Fruit fly (Drosophila melanogaster) whole organism, embryonic: Measurements from ENCODE around the gene Col4a1.

Source experiments
- CG1024 ChIP-seq: fragments of 200-800 bp; sonication (Bioruptor generic); IDR thresholded peaks from 2 replicates; pipeline ENCODE4 v1.3.6; 2022; ENCODE audit warnings: missing biosample characterization, missing genetic modification characterization
- CG10654 ChIP-seq: fragments of 200-800 bp; sonication (Bioruptor generic); optimal IDR thresholded peaks from 2 replicates; lab custom pipeline; 2016; ENCODE audit warnings: missing biosample characterization, missing genetic modification characterization
- CG10979 ChIP-seq: fragments of 200-800 bp; sonication (Bioruptor generic); optimal IDR thresholded peaks from 2 replicates; lab custom pipeline; 2018; ENCODE audit warnings: missing biosample characterization, mild to moderate bottlenecking, missing genetic modification characterization, moderate library complexity
- CG11085 ChIP-seq: fragments of 200-800 bp; sonication (Bioruptor generic); IDR thresholded peaks from 2 replicates; pipeline ENCODE4 v1.3.6; 2022; ENCODE audit warnings: missing biosample characterization, missing genetic modification characterization
- CG13424 ChIP-seq: fragments of 200-800 bp; sonication (Bioruptor generic); optimal IDR thresholded peaks from 2 replicates; lab custom pipeline; 2019; ENCODE audit warnings: missing biosample characterization, mild to moderate bottlenecking, missing genetic modification characterization, moderate library complexity
- CG13775 ChIP-seq: fragments of 200-800 bp; sonication (Bioruptor generic); optimal IDR thresholded peaks from 3 replicates; lab custom pipeline; 2017; ENCODE audit warnings: missing biosample characterization, mild to moderate bottlenecking, missing genetic modification characterization
- CG13894 ChIP-seq: fragments of 200-800 bp; sonication (Bioruptor generic); optimal IDR thresholded peaks from 3 replicates; lab custom pipeline; 2018; ENCODE audit warnings: missing biosample characterization, mild to moderate bottlenecking, missing genetic modification characterization, moderate library complexity
- CG15479 ChIP-seq: fragments of 200-800 bp; sonication (Bioruptor generic); optimal IDR thresholded peaks from 3 replicates; lab custom pipeline; 2019; ENCODE audit warnings: missing biosample characterization, mild to moderate bottlenecking, missing genetic modification characterization, moderate library complexity
- CG1602 ChIP-seq: fragments of 200-800 bp; sonication (Bioruptor generic); optimal IDR thresholded peaks from 3 replicates; lab custom pipeline; 2016; ENCODE audit warnings: missing biosample characterization, missing genetic modification characterization
- CG16779 ChIP-seq: fragments of 200-800 bp; sonication (Bioruptor generic); IDR thresholded peaks from 2 replicates; pipeline ENCODE4 v1.3.6; 2022; ENCODE audit warnings: missing biosample characterization, missing genetic modification characterization
- CG17912 ChIP-seq: fragments of 200-800 bp; sonication (Bioruptor generic); optimal IDR thresholded peaks from 2 replicates; lab custom pipeline; 2018; ENCODE audit warnings: missing biosample characterization, mild to moderate bottlenecking, missing genetic modification characterization
- CG34376 ChIP-seq: fragments of 200-800 bp; sonication (Bioruptor generic); optimal IDR thresholded peaks from 2 replicates; lab custom pipeline; 2018; ENCODE audit warnings: missing biosample characterization, mild to moderate bottlenecking, missing genetic modification characterization
- CG4707 ChIP-seq: fragments of 200-800 bp; sonication (Bioruptor generic); optimal IDR thresholded peaks from 2 replicates; lab custom pipeline; 2018; ENCODE audit warnings: missing biosample characterization, mild to moderate bottlenecking, missing genetic modification characterization, moderate library complexity
- CG6683 ChIP-seq: fragments of 200-800 bp; sonication (Bioruptor generic); optimal IDR thresholded peaks from 2 replicates; lab custom pipeline; 2017; ENCODE audit warnings: missing biosample characterization, mild to moderate bottlenecking, missing genetic modification characterization, missing genetic modification reagents
- CG6689 ChIP-seq: fragments of 200-800 bp; sonication (Bioruptor generic); IDR thresholded peaks from 2 replicates; pipeline ENCODE4 v1.3.6; 2022; ENCODE audit warnings: missing biosample characterization, missing genetic modification characterization
- CG8290 ChIP-seq, 3 experiments: fragments of 200-800 bp; sonication (Bioruptor generic); optimal IDR thresholded peaks; 2 replicates each; lab custom pipeline; 2016 to 2019; ENCODE audit warnings: missing biosample characterization in 3 of 3, missing genetic modification characterization in 3 of 3, mild to moderate bottlenecking in 2 of 3, moderate library complexity in 1 of 3
- CG8478 ChIP-seq: fragments of >200 bp; optimal IDR thresholded peaks from 2 replicates; lab custom pipeline; 2018
- CG9932 ChIP-seq: fragments of 200-800 bp; sonication (Bioruptor generic); IDR thresholded peaks from 2 replicates; pipeline ENCODE4 v1.3.6; 2022; ENCODE audit warnings: missing biosample characterization, missing genetic modification characterization
- CHES-1-like ChIP-seq: fragments of 200-800 bp; sonication (Bioruptor generic); optimal IDR thresholded peaks from 2 replicates; lab custom pipeline; 2016; ENCODE audit warnings: missing biosample characterization, missing genetic modification characterization
- D19B ChIP-seq: fragments of 200-800 bp; sonication (Bioruptor generic); optimal IDR thresholded peaks from 2 replicates; lab custom pipeline; 2017; ENCODE audit warnings: missing biosample characterization, mild to moderate bottlenecking, missing genetic modification characterization
- Doc2 ChIP-seq: fragments of 200-800 bp; sonication (Bioruptor generic); IDR thresholded peaks from 2 replicates; pipeline ENCODE4 v1.3.6; 2022; ENCODE audit warnings: missing biosample characterization, missing genetic modification characterization
- Dref ChIP-seq: fragments of 200-800 bp; sonication (Bioruptor generic); IDR thresholded peaks from 2 replicates; pipeline ENCODE4 v1.3.6; 2022; ENCODE audit warnings: missing biosample characterization, missing genetic modification characterization
- Fer3 ChIP-seq: fragments of 200-800 bp; sonication (Bioruptor generic); optimal IDR thresholded peaks from 2 replicates; lab custom pipeline; 2018; ENCODE audit warnings: missing biosample characterization, mild to moderate bottlenecking, missing genetic modification characterization, moderate library complexity
- HLH4C ChIP-seq: fragments of 200-800 bp; sonication (Bioruptor generic); IDR thresholded peaks from 3 replicates; pipeline ENCODE4 v1.3.6; 2022; ENCODE audit warnings: missing biosample characterization, missing genetic modification characterization; ENCODE audit not compliant: partially characterized antibody
- Lhr ChIP-seq: fragments of 200-800 bp; sonication (Bioruptor generic); optimal IDR thresholded peaks from 3 replicates; lab custom pipeline; 2017; ENCODE audit warnings: mild to moderate bottlenecking, missing biosample characterization, missing genetic modification reagents, missing genetic modification characterization
- Max ChIP-seq: fragments of 200-800 bp; sonication (Bioruptor generic); optimal IDR thresholded peaks from 2 replicates; lab custom pipeline; 2016; ENCODE audit warnings: missing biosample characterization, mild to moderate bottlenecking, missing genetic modification characterization
- NC2β ChIP-seq: fragments of 200-800 bp; sonication (Bioruptor generic); optimal IDR thresholded peaks from 2 replicates; lab custom pipeline; 2016; ENCODE audit warnings: missing biosample characterization, missing genetic modification characterization
- NK7.1 ChIP-seq: fragments of 200-800 bp; sonication (Bioruptor generic); optimal IDR thresholded peaks from 3 replicates; lab custom pipeline; 2016; ENCODE audit warnings: missing biosample characterization, missing genetic modification characterization
- Opbp ChIP-seq: fragments of 200-800 bp; sonication (Bioruptor generic); IDR thresholded peaks from 3 replicates; pipeline ENCODE4 v1.3.6; 2022; ENCODE audit warnings: missing biosample characterization, missing genetic modification characterization; ENCODE audit not compliant: partially characterized antibody
- PHDP ChIP-seq: fragments of 200-800 bp; sonication (Bioruptor generic); optimal IDR thresholded peaks from 3 replicates; lab custom pipeline; 2018; ENCODE audit warnings: missing biosample characterization, mild to moderate bottlenecking, missing genetic modification characterization, moderate library complexity
- Stat92E ChIP-seq, 3 experiments: fragments of >200 bp in 2 of 3; fragments of 200-800 bp in 1 of 3; sonication (Bioruptor generic) in 1 of 3; optimal IDR thresholded peaks; 2 replicates each; lab custom pipeline; 2017 to 2019; ENCODE audit warnings: missing biosample characterization in 3 of 3, missing genetic modification characterization in 3 of 3, mild to moderate bottlenecking in 1 of 3, moderate library complexity in 1 of 3
- amos ChIP-seq: fragments of 200-800 bp; sonication (Bioruptor generic); IDR thresholded peaks from 2 replicates; pipeline ENCODE4 v1.3.6; 2022; ENCODE audit warnings: missing biosample characterization, missing genetic modification characterization; ENCODE audit not compliant: partially characterized antibody
- ara ChIP-seq: fragments of 200-800 bp; sonication (Bioruptor generic); IDR thresholded peaks from 2 replicates; pipeline ENCODE4 v1.3.6; 2022; ENCODE audit warnings: missing biosample characterization, missing genetic modification characterization
- bbx ChIP-seq: fragments of 200-800 bp; sonication (Bioruptor generic); IDR thresholded peaks from 2 replicates; pipeline ENCODE4 v1.3.6; 2022; ENCODE audit warnings: missing biosample characterization, missing genetic modification characterization; ENCODE audit not compliant: partially characterized antibody
- chif ChIP-seq, 2 experiments: fragments of 200-800 bp; sonication (Bioruptor generic); optimal IDR thresholded peaks; 3 replicates each; lab custom pipeline; 2016; ENCODE audit warnings: missing biosample characterization in 2 of 2, missing genetic modification characterization in 2 of 2
- croc ChIP-seq: fragments of 200-800 bp; sonication (Bioruptor generic); conservative IDR thresholded peaks from 3 replicates; pipeline ENCODE4 v1.3.6; 2022; ENCODE audit warnings: missing biosample characterization, missing genetic modification characterization
- dati ChIP-seq: fragments of 200-800 bp; sonication (Bioruptor generic); IDR thresholded peaks from 2 replicates; pipeline ENCODE4 v1.3.6; 2022; ENCODE audit warnings: missing biosample characterization, missing genetic modification characterization
- dysf ChIP-seq: fragments of 200-800 bp; sonication (Bioruptor generic); IDR thresholded peaks from 3 replicates; pipeline ENCODE4 v1.3.6; 2022; ENCODE audit warnings: missing biosample characterization, missing genetic modification characterization
- exex ChIP-seq: fragments of 200-800 bp; sonication (Bioruptor generic); optimal IDR thresholded peaks from 4 replicates; lab custom pipeline; 2018; ENCODE audit warnings: missing biosample characterization, mild to moderate bottlenecking, missing genetic modification characterization, moderate library complexity
- gcm ChIP-seq: fragments of 200-800 bp; sonication (Bioruptor generic); optimal IDR thresholded peaks from 2 replicates; lab custom pipeline; 2019; ENCODE audit warnings: missing biosample characterization, mild to moderate bottlenecking, missing genetic modification characterization, moderate library complexity
- knrl ChIP-seq: fragments of 200-800 bp; sonication (Bioruptor generic); IDR thresholded peaks from 3 replicates; pipeline ENCODE4 v1.3.6; 2022; ENCODE audit warnings: missing biosample characterization, missing genetic modification characterization; ENCODE audit not compliant: partially characterized antibody
- lbe ChIP-seq: fragments of 200-800 bp; sonication (Bioruptor generic); optimal IDR thresholded peaks from 2 replicates; lab custom pipeline; 2016; ENCODE audit warnings: missing biosample characterization, mild to moderate bottlenecking, missing genetic modification characterization
- sens ChIP-seq: fragments of 200-800 bp; sonication (Bioruptor generic); peaks from one replicate; lab custom pipeline; 2016; ENCODE audit warnings: missing biosample characterization, missing genetic modification characterization
- sens-2 ChIP-seq: fragments of 200-800 bp; sonication (Bioruptor generic); IDR thresholded peaks from 2 replicates; pipeline ENCODE4 v1.3.6; 2022; ENCODE audit warnings: missing biosample characterization, missing genetic modification characterization
- tin ChIP-seq: fragments of 200-800 bp; sonication (Bioruptor generic); optimal IDR thresholded peaks from 3 replicates; lab custom pipeline; 2016; ENCODE audit warnings: missing biosample characterization, missing genetic modification characterization
- unpg ChIP-seq: fragments of 200-800 bp; sonication (Bioruptor generic); optimal IDR thresholded peaks from 3 replicates; lab custom pipeline; 2018; ENCODE audit warnings: missing biosample characterization, mild to moderate bottlenecking, missing genetic modification characterization, moderate library complexity
- zen ChIP-seq: fragments of 200-800 bp; sonication (Bioruptor generic); optimal IDR thresholded peaks from 3 replicates; lab custom pipeline; 2018; ENCODE audit warnings: missing biosample characterization, mild to moderate bottlenecking, missing genetic modification characterization, moderate library complexity
- zen2 ChIP-seq: fragments of 200-800 bp; sonication (Bioruptor generic); IDR thresholded peaks from 3 replicates; pipeline ENCODE4 v1.3.6; 2022; ENCODE audit warnings: missing biosample characterization, missing genetic modification characterization; ENCODE audit not compliant: partially characterized antibody

Col4a1 gene

DNA sequence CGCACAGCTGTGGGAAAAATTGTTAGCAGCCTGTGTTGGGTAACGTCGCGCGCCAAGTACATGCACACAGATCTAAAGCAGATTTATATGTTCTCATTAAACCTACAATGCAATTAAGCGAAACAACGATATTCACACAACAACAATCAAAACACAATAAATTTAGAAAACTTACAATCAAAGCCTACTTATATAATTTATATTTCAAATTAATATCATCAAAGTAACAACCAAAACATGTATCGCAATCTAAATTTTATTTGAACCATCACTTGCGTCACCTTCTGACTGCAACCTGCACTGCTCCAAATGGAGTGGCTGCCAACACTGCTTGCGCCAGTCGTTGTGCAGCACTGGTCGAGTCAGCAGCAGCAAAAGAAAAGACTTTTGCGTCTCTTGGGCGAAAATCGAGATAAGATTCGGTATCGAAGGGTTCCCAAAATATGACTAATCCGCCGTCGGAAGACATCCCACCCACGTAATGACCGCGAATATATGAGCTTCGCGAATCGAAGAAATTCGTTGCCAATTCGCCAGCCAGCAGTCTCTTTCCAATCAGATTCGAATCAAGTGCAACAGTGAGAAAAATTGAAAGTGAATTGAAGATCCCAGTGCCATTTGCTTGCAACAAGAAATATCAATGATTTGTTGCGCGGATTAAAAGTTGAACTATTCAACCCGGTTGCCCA lies 48.0 kb upstream of the Col4a1 start, which contains the start of the genes CG8892 and CG34126 (continued):
- peak; percentile 51 for TF ChIP-seq Dref (GFP tag; lab: Robert Waterston, UW)
- peak; percentile 80 for TF ChIP-seq CG4707 (GFP tag; lab: Kevin White, UChicago)
- TF ChIP-seq knrl (GFP tag; lab: Robert Waterston, UW), result peak; percentile 55
- TF ChIP-seq chif (GFP tag; optimal IDR thresholded peaks at IDR 0.05; lab: Kevin White, UChicago), result peak; percentile 97
- TF ChIP-seq gcm (GFP tag; lab: Kevin White, UChicago), result peak; percentile 94
- TF ChIP-seq croc (GFP tag; lab: Robert Waterston, UW), result peak; percentile 98
- TF ChIP-seq CG10654 (GFP tag; lab: Kevin White, UChicago), result peak; percentile 98
- TF ChIP-seq Fer3 (tag; lab: Kevin White, UChicago), result peak; percentile 97
- TF ChIP-seq sens-2 (GFP tag; lab: Robert Waterston, UW), result peak; percentile 77
- peak; percentile 75 for TF ChIP-seq CG15479
- TF ChIP-seq NK7.1 (GFP tag; lab: Kevin White, UChicago), result peak; percentile 82
- peak; percentile 93 for TF ChIP-seq Doc2 (GFP tag; lab: Robert Waterston, UW)
- TF ChIP-seq PHDP, result peak; percentile 96
- TF ChIP-seq bbx (GFP tag; lab: Robert Waterston, UW), result no peak
- TF ChIP-seq CG17912 (GFP tag; lab: Kevin White, UChicago), result peak; percentile 82
- peak; percentile 99 for TF ChIP-seq CG1602
- TF ChIP-seq Stat92E (GFP tag; optimal IDR thresholded peaks at IDR 0.05; lab: Kevin White, UChicago), result peak in 1 of 3 experiments; percentile 76
- TF ChIP-seq zen (tag; lab: Kevin White, UChicago), result peak; percentile 96
- TF ChIP-seq ara (GFP tag; lab: Robert Waterston, UW), result peak; percentile 94
- TF ChIP-seq CG13894 (tag; lab: Kevin White, UChicago), result peak; percentile 94
- peak; percentile 98 for TF ChIP-seq CG13424 (tag; lab: Kevin White, UChicago)
- peak; percentile 97 for TF ChIP-seq CG34376 (GFP tag; lab: Kevin White, UChicago)
- peak; percentile 94 for TF ChIP-seq CG11085
- TF ChIP-seq sens, result peak; percentile 99
- 0 out of 3 replicates have a peak, but pooled peaks have one; percentile 28 for TF ChIP-seq Opbp (GFP tag; lab: Robert Waterston, UW)
- TF ChIP-seq NC2β (GFP tag; lab: Kevin White, UChicago), result peak; percentile 95
- peak; percentile 99 for TF ChIP-seq Max (GFP tag; lab: Kevin White, UChicago)
- peak; percentile 99 for TF ChIP-seq CG13775
- TF ChIP-seq CHES-1-like (GFP tag; lab: Kevin White, UChicago), result peak; percentile 96
- TF ChIP-seq unpg (GFP tag; lab: Kevin White, UChicago), result peak; percentile 94
- TF ChIP-seq amos, result peak; percentile 48; the same call in 1 of the 2 replicates
- peak; percentile 89 for TF ChIP-seq Lhr (GFP tag; lab: Kevin White, UChicago)
- peak; percentile 83 for TF ChIP-seq exex (tag; lab: Kevin White, UChicago)
- TF ChIP-seq CG9932 (GFP tag; lab: Robert Waterston, UW), result peak; percentile 99
- peak; percentile 95 for TF ChIP-seq lbe (GFP tag; lab: Kevin White, UChicago)
- TF ChIP-seq CG6689 (GFP tag; lab: Robert Waterston, UW), result peak; percentile 100
- TF ChIP-seq CG1024 (GFP tag; lab: Robert Waterston, UW), result peak; percentile 88
- peak; percentile 85 for TF ChIP-seq CG16779 (GFP tag; lab: Robert Waterston, UW)
- no peak for TF ChIP-seq CG8478
- TF ChIP-seq CG6683 (GFP tag; lab: Kevin White, UChicago), result peak; percentile 93
- TF ChIP-seq dati (GFP tag; lab: Robert Waterston, UW), result peak; percentile 83
- no peak for TF ChIP-seq zen2
- TF ChIP-seq CG8290 (GFP tag; optimal IDR thresholded peaks at IDR 0.05; lab: Kevin White, UChicago), result peak; percentile 98
- TF ChIP-seq CG8290 (tag; optimal IDR thresholded peaks at IDR 0.05; lab: Kevin White, UChicago), result peak; percentile 91 to 94
- TF ChIP-seq CG10979 (tag; lab: Kevin White, UChicago), result peak; percentile 95
- TF ChIP-seq dysf (GFP tag; lab: Robert Waterston, UW), result peak; percentile 98
- peak; percentile 99 for TF ChIP-seq tin (GFP tag; lab: Kevin White, UChicago)
- 0 out of 3 replicates have a peak, but pooled peaks have one; percentile 28 for TF ChIP-seq HLH4C (GFP tag; lab: Robert Waterston, UW)
- TF ChIP-seq D19B (GFP tag; lab: Kevin White, UChicago), result peak; percentile 91
